Worm (Caenorhabditis elegans) whole organism, young adult: ENCODE data around the gene ndx-6.

ENCODE experiments used
- B0261.1 ChIP-seq: sonication (generic microtip); optimal IDR thresholded peaks from 2 replicates; lab custom pipeline; 2016; ENCODE audit warnings: mild to moderate bottlenecking, missing genetic modification characterization, moderate library complexity, missing compliant biosample characterization
- F33H1.4 ChIP-seq: fragments of 200-800 bp; sonication (Bioruptor generic); IDR thresholded peaks from 2 replicates; pipeline ENCODE4 v1.3.6; 2022; ENCODE audit warnings: missing genetic modification reagents, missing genetic modification characterization, missing compliant biosample characterization
- F37B4.10 ChIP-seq: fragments of 200-800 bp; sonication (Bioruptor generic); IDR thresholded peaks from 2 replicates; pipeline ENCODE4 v1.3.6; 2022; ENCODE audit warnings: missing genetic modification characterization, missing compliant biosample characterization
- K11D2.4 ChIP-seq: fragments of 200-800 bp; sonication (Bioruptor generic); IDR thresholded peaks from 2 replicates; pipeline ENCODE4 v1.3.6; 2022; ENCODE audit warnings: missing genetic modification reagents, missing genetic modification characterization, missing compliant biosample characterization
- T07F8.4 ChIP-seq: sonication (generic microtip); optimal IDR thresholded peaks from 2 replicates; lab custom pipeline; 2016; ENCODE audit warnings: mild to moderate bottlenecking, missing genetic modification characterization, moderate library complexity, missing compliant biosample characterization
- Y56A3A.18 ChIP-seq: fragments of 200-800 bp; sonication (Bioruptor generic); IDR thresholded peaks from 2 replicates; pipeline ENCODE4 v1.3.6; 2022; ENCODE audit warnings: missing genetic modification reagents, missing genetic modification characterization, missing compliant biosample characterization
- Y79H2A.3 ChIP-seq: fragments of 200-800 bp; sonication (Bioruptor generic); conservative IDR thresholded peaks from 2 replicates; pipeline ENCODE4 v1.3.6; 2022; ENCODE audit warnings: missing genetic modification reagents, missing genetic modification characterization, missing compliant biosample characterization
- dox-1 ChIP-seq: fragments of 200-800 bp; sonication (Bioruptor generic); IDR thresholded peaks from 2 replicates; pipeline ENCODE4 v1.3.6; 2022; ENCODE audit warnings: missing genetic modification reagents, missing genetic modification characterization, missing compliant biosample characterization
- dpl-1 ChIP-seq: fragments of 150-350 bp; optimal IDR thresholded peaks from 2 replicates; lab custom pipeline; 2014; ENCODE audit warnings: missing biosample characterization, missing genetic modification reagents, missing genetic modification characterization
- ekl-4 ChIP-seq: fragments of 200-800 bp; sonication (Bioruptor generic); IDR thresholded peaks from 2 replicates; pipeline ENCODE4 v1.3.6; 2022; ENCODE audit warnings: missing genetic modification reagents, missing genetic modification characterization, missing compliant biosample characterization
- ets-4 ChIP-seq: fragments of 200-800 bp; sonication (Bioruptor generic); optimal IDR thresholded peaks from 2 replicates; lab custom pipeline; 2018; ENCODE audit warnings: mild to moderate bottlenecking, missing genetic modification characterization, missing compliant biosample characterization
- hsf-1 ChIP-seq: fragments of 200-800 bp; sonication (Bioruptor generic); IDR thresholded peaks from 2 replicates; pipeline ENCODE4 v1.3.6; 2022; ENCODE audit warnings: missing genetic modification reagents, missing genetic modification characterization, missing compliant biosample characterization
- lin-54 ChIP-seq: fragments of 200-800 bp; sonication (Bioruptor generic); optimal IDR thresholded peaks from 2 replicates; lab custom pipeline; 2018; ENCODE audit warnings: mild to moderate bottlenecking, missing genetic modification characterization, missing compliant biosample characterization
- lsl-1 ChIP-seq: fragments of 200-800 bp; sonication (Bioruptor generic); optimal IDR thresholded peaks from 2 replicates; lab custom pipeline; 2018; ENCODE audit warnings: mild to moderate bottlenecking, missing genetic modification characterization, moderate library complexity, missing compliant biosample characterization
- lsy-27 ChIP-seq: sonication (generic microtip); optimal IDR thresholded peaks from 2 replicates; lab custom pipeline; 2017; ENCODE audit warnings: missing genetic modification characterization, mild to moderate bottlenecking, missing compliant biosample characterization, antibody characterized with exemption, missing genotype, borderline replicate concordance; ENCODE audit not compliant: insufficient read depth
- madf-6 ChIP-seq: fragments of 200-800 bp; sonication (Bioruptor generic); IDR thresholded peaks from 2 replicates; pipeline ENCODE4 v1.3.6; 2022; ENCODE audit warnings: missing genetic modification reagents, missing genetic modification characterization, missing compliant biosample characterization
- madf-8 ChIP-seq: fragments of 200-800 bp; sonication (Bioruptor generic); conservative IDR thresholded peaks from 2 replicates; pipeline ENCODE4 v1.3.6; 2022; ENCODE audit warnings: missing genetic modification reagents, missing genetic modification characterization, missing compliant biosample characterization
- nhr-90 ChIP-seq: sonication (generic microtip); optimal IDR thresholded peaks from 2 replicates; lab custom pipeline; 2016; ENCODE audit warnings: missing genotype, mild to moderate bottlenecking, missing genetic modification characterization, missing compliant biosample characterization
- rpc-1 ChIP-seq, 2 experiments: fragments of 150-350 bp in 1 of 2; sonication (generic microtip) in 1 of 2; optimal IDR thresholded peaks; 2 replicates each; lab custom pipeline; 2014 to 2018; ENCODE audit warnings: missing biosample characterization in 1 of 2, missing genetic modification characterization in 1 of 2, missing genetic modification reagents in 1 of 2, missing genotype in 1 of 2
- snpc-1.3 ChIP-seq: sonication (generic microtip); optimal IDR thresholded peaks from 2 replicates; lab custom pipeline; 2017; ENCODE audit warnings: missing genetic modification characterization, mild to moderate bottlenecking, missing compliant biosample characterization, antibody characterized with exemption, moderate library complexity, missing genotype, missing genetic modification reagents; ENCODE audit not compliant: insufficient read depth
- snpc-4 ChIP-seq, 5 experiments: fragments of 150-350 bp in 1 of 5; sonication (generic microtip) in 4 of 5; optimal IDR thresholded peaks; 2 replicates each; lab custom pipeline; 2014 to 2018; ENCODE audit warnings: missing genetic modification characterization in 5 of 5, missing biosample characterization in 3 of 5, antibody characterized with exemption in 2 of 5, mild to moderate bottlenecking in 2 of 5, missing compliant biosample characterization in 2 of 5, missing genotype in 2 of 5, moderate library complexity in 2 of 5, missing genetic modification reagents in 1 of 5
- somi-1 ChIP-seq: fragments of 200-800 bp; sonication (Bioruptor generic); optimal IDR thresholded peaks from 2 replicates; lab custom pipeline; 2018; ENCODE audit warnings: mild to moderate bottlenecking, missing genetic modification characterization, missing compliant biosample characterization
- tbp1 ChIP-seq: fragments of 200-800 bp; sonication (Bioruptor generic); optimal IDR thresholded peaks from 2 replicates; lab custom pipeline; 2018; ENCODE audit warnings: mild to moderate bottlenecking, missing genetic modification characterization, missing compliant biosample characterization
- unc-62 ChIP-seq: fragments of 150-350 bp; optimal IDR thresholded peaks from 2 replicates; lab custom pipeline; 2014; ENCODE audit warnings: missing biosample characterization, missing genetic modification reagents, missing genetic modification characterization
- xnd-1 ChIP-seq: sonication (generic microtip); optimal IDR thresholded peaks from 2 replicates; lab custom pipeline; 2016; ENCODE audit warnings: missing genotype, missing genetic modification reagents, missing genetic modification characterization, missing compliant biosample characterization
- zfh-2 ChIP-seq: fragments of 200-800 bp; sonication (Bioruptor generic); conservative IDR thresholded peaks from 2 replicates; pipeline ENCODE4 v1.3.6; 2022; ENCODE audit warnings: missing genetic modification reagents, missing genetic modification characterization, missing compliant biosample characterization
- zim-3 ChIP-seq: sonication (generic microtip); optimal IDR thresholded peaks from 2 replicates; lab custom pipeline; 2017; ENCODE audit warnings: mild to moderate bottlenecking, missing genetic modification characterization, moderate library complexity, missing compliant biosample characterization
- ztf-18 ChIP-seq: sonication (generic microtip); optimal IDR thresholded peaks from 2 replicates; lab custom pipeline; 2016; ENCODE audit warnings: missing genotype, mild to moderate bottlenecking, missing genetic modification characterization, missing compliant biosample characterization
- ztf-26 ChIP-seq: sonication (generic microtip); optimal IDR thresholded peaks from 2 replicates; lab custom pipeline; 2017; ENCODE audit warnings: missing genetic modification characterization, missing compliant biosample characterization

Gene ndx-6

ce11 chrII:5418929-5419328, 29.2 kb upstream of the ndx-6 start, which contains the start of gene EEED8.15:
TSS of gene EEED8.15 (plus strand) at chrII:5419229.
- TF ChIP-seq K11D2.4 (GFP tag; lab: Robert Waterston, UW): no peak

- TF ChIP-seq T07F8.4 (tag; lab: Kevin White, UChicago): no peak
Measured at ce11 chrII:5418317-5418716, 28.6 kb upstream of the ndx-6 start.

ce11 chrII:5417905-5418304, 28.2 kb upstream of the ndx-6 start:
- TF ChIP-seq F37B4.10 (GFP tag; lab: Robert Waterston, UW): no peak
- TF ChIP-seq ztf-26 (tag; lab: Kevin White, UChicago): no peak

ce11 chrII:5416204-5416764, 26.6 kb upstream of the ndx-6 start, which contains the start of gene EEED8.2:
TSS of gene EEED8.2 (plus strand) at chrII:5416714.
- TF ChIP-seq nhr-90 (tag; lab: Kevin White, UChicago): no peak
- TF ChIP-seq, all 124 proteins: peak for 0

- TF ChIP-seq snpc-1.3 (tag; lab: Kevin White, UChicago) (peak; percentile 0), Y56A3A.18 (no peak), madf-6 (peak; percentile 80), Y79H2A.3 (no peak), madf-8 (peak; percentile 61), dpl-1 (GFP tag; lab: Kevin White, UChicago) (no peak), lin-54 (GFP tag; lab: Kevin White, UChicago) (peak; percentile 13), xnd-1 (peak; percentile 80), F33H1.4 (GFP tag; lab: Robert Waterston, UW) (peak; percentile 85), lsl-1 (GFP tag; lab: Kevin White, UChicago) (peak; percentile 90)
Measured at ce11 chrII:5414040-5414439, 24.4 kb upstream of the ndx-6 start, which contains the start of the genes EEED8.14 and EEED8.3. TSS of gene EEED8.14 (minus strand) at chrII:5414052. TSS of gene EEED8.3 (plus strand) at chrII:5414276.

ce11 chrII:5412467-5412866, 22.8 kb upstream of the ndx-6 start, which contains the start of the genes EEED8.13 and EEED8.18:
TSS of gene EEED8.13 (minus strand) at chrII:5412567.
TSS of gene EEED8.18 (minus strand) at chrII:5412610.
- no peak for TF ChIP-seq zfh-2
- TF ChIP-seq dox-1: no peak
- TF ChIP-seq snpc-4 (GFP tag; optimal IDR thresholded peaks at IDR 0.05; lab: Kevin White, UChicago): no peak
- TF ChIP-seq snpc-4 (tag; optimal IDR thresholded peaks at IDR 0.05; lab: Kevin White, UChicago): no peak
- TF ChIP-seq hsf-1 (GFP tag; lab: Robert Waterston, UW): no peak
- TF ChIP-seq lsy-27 (tag; lab: Kevin White, UChicago): no peak
- no peak for TF ChIP-seq ekl-4
- no peak for TF ChIP-seq tbp1
- TF ChIP-seq Y56A3A.18: no peak
- no peak for TF ChIP-seq zim-3 (tag; lab: Kevin White, UChicago)
- no peak for TF ChIP-seq ets-4 (GFP tag; lab: Kevin White, UChicago)
- TF ChIP-seq unc-62 (GFP tag; lab: Kevin White, UChicago): no peak
- TF ChIP-seq ztf-18: no peak
- no peak for TF ChIP-seq Y79H2A.3
- no peak for TF ChIP-seq B0261.1 (tag; lab: Kevin White, UChicago)
- TF ChIP-seq rpc-1 (optimal IDR thresholded peaks at IDR 0.05; lab: Kevin White, UChicago): no peak
- TF ChIP-seq rpc-1 (tag; optimal IDR thresholded peaks at IDR 0.05; lab: Kevin White, UChicago): no peak
- TF ChIP-seq somi-1: no peak
- TF ChIP-seq nhr-90 (tag; lab: Kevin White, UChicago): no peak
